Worm (Caenorhabditis elegans) whole organism, L4 larva: ENCODE data around the gene Y57E12AL.2.

ENCODE experiments used
- D1046.2 ChIP-seq: fragments of 200-800 bp; sonication (Bioruptor generic); IDR thresholded peaks from 2 replicates; pipeline ENCODE4 v1.3.6; 2022; ENCODE audit warnings: missing genetic modification characterization, missing compliant biosample characterization
- F10B5.3 ChIP-seq: sonication (generic microtip); optimal IDR thresholded peaks from 2 replicates; lab custom pipeline; 2016; ENCODE audit warnings: mild to moderate bottlenecking, missing genetic modification characterization, missing compliant biosample characterization
- F26F4.8 ChIP-seq: fragments of 200-800 bp; sonication (Bioruptor generic); conservative IDR thresholded peaks from 2 replicates; pipeline ENCODE4 v1.3.6; 2022; ENCODE audit warnings: missing genetic modification characterization, missing compliant biosample characterization
- F44E2.7 ChIP-seq: fragments of 200-800 bp; sonication (Bioruptor generic); IDR thresholded peaks from 2 replicates; pipeline ENCODE4 v2.1.2; 2022; ENCODE audit warnings: missing genetic modification characterization, missing compliant biosample characterization
- F49E8.2 ChIP-seq: sonication (generic microtip); optimal IDR thresholded peaks from 2 replicates; lab custom pipeline; 2016; ENCODE audit warnings: missing compliant biosample characterization, mild to moderate bottlenecking, missing genetic modification characterization, borderline replicate concordance
- T20F7.1 ChIP-seq: fragments of 200-800 bp; sonication (Bioruptor generic); optimal IDR thresholded peaks from 2 replicates; lab custom pipeline; 2018; ENCODE audit warnings: mild to moderate bottlenecking, missing genetic modification characterization, missing compliant biosample characterization
- T26A8.4 ChIP-seq: fragments of 200-800 bp; sonication (Bioruptor generic); IDR thresholded peaks from 2 replicates; pipeline ENCODE4 v1.3.6; 2022; ENCODE audit warnings: missing genetic modification characterization, missing compliant biosample characterization
- Y105C5A.15 ChIP-seq: fragments of 200-800 bp; sonication (Bioruptor generic); IDR thresholded peaks from 2 replicates; pipeline ENCODE4 v1.3.6; 2022; ENCODE audit warnings: missing genetic modification characterization, missing compliant biosample characterization
- ceh-28 ChIP-seq: fragments of 150-350 bp; optimal IDR thresholded peaks from 2 replicates; lab custom pipeline; 2014; ENCODE audit warnings: missing biosample characterization, missing genetic modification reagents, missing genetic modification characterization
- ceh-32 ChIP-seq: sonication (generic microtip); optimal IDR thresholded peaks from 2 replicates; lab custom pipeline; 2016; ENCODE audit warnings: mild to moderate bottlenecking, missing genetic modification characterization, missing compliant biosample characterization; ENCODE audit not compliant: poor library complexity
- ceh-62 ChIP-seq: sonication (generic microtip); optimal IDR thresholded peaks from 2 replicates; lab custom pipeline; 2017; ENCODE audit warnings: missing biosample characterization, missing genetic modification characterization
- ceh-82 ChIP-seq: sonication (generic microtip); optimal IDR thresholded peaks from 2 replicates; lab custom pipeline; 2017; ENCODE audit warnings: missing biosample characterization, missing genetic modification characterization
- cey-2 ChIP-seq: sonication (generic microtip); optimal IDR thresholded peaks from 3 replicates; lab custom pipeline; 2017; ENCODE audit warnings: missing genetic modification characterization, mild to moderate bottlenecking, missing compliant biosample characterization, antibody characterized with exemption, borderline replicate concordance; ENCODE audit not compliant: insufficient read depth
- daf-12 ChIP-seq: fragments of 150-350 bp; optimal IDR thresholded peaks from 2 replicates; lab custom pipeline; 2014; ENCODE audit warnings: missing biosample characterization, missing genetic modification reagents, missing genetic modification characterization
- dmd-6 ChIP-seq: fragments of 200-800 bp; sonication (Bioruptor generic); IDR thresholded peaks from 2 replicates; pipeline ENCODE4 v1.3.6; 2022; ENCODE audit warnings: missing genetic modification reagents, missing genetic modification characterization, missing compliant biosample characterization
- dmd-9 ChIP-seq: fragments of 200-800 bp; sonication (Bioruptor generic); IDR thresholded peaks from 2 replicates; pipeline ENCODE4 v1.3.6; 2022; ENCODE audit warnings: missing genetic modification reagents, missing genetic modification characterization, missing compliant biosample characterization
- egl-27 ChIP-seq: sonication (generic microtip); optimal IDR thresholded peaks from 3 replicates; lab custom pipeline; 2017; ENCODE audit warnings: missing biosample characterization, missing genetic modification reagents, missing genetic modification characterization
- egl-43 ChIP-seq: fragments of 200-800 bp; sonication (Bioruptor generic); IDR thresholded peaks from 2 replicates; pipeline ENCODE4 v1.3.6; 2022; ENCODE audit warnings: missing genetic modification reagents, missing genetic modification characterization, missing compliant biosample characterization
- fos-1 ChIP-seq: fragments of 150-350 bp; optimal IDR thresholded peaks from 2 replicates; lab custom pipeline; 2014; ENCODE audit warnings: missing biosample characterization, missing genetic modification characterization
- hlh-30 ChIP-seq: sonication (generic microtip); optimal IDR thresholded peaks from 2 replicates; lab custom pipeline; 2017; ENCODE audit warnings: antibody characterized with exemption, mild to moderate bottlenecking, missing genetic modification characterization, missing compliant biosample characterization; ENCODE audit not compliant: insufficient read depth
- lin-1 ChIP-seq: fragments of 200-800 bp; sonication (Bioruptor generic); IDR thresholded peaks from 2 replicates; pipeline ENCODE4 v1.3.6; 2022; ENCODE audit warnings: missing genetic modification reagents, missing genetic modification characterization, missing compliant biosample characterization
- lin-15B ChIP-seq: fragments of 150-350 bp; sonication (generic microtip); optimal IDR thresholded peaks from 3 replicates; lab custom pipeline; 2014; ENCODE audit warnings: missing biosample characterization, missing genetic modification characterization
- lin-39 ChIP-seq: fragments of 150-350 bp; optimal IDR thresholded peaks from 2 replicates; lab custom pipeline; 2014; ENCODE audit warnings: missing biosample characterization, missing genetic modification reagents, missing genetic modification characterization
- lsy-2 ChIP-seq, 2 experiments: fragments of 150-350 bp in 1 of 2; sonication (generic microtip) in 1 of 2; optimal IDR thresholded peaks; 2 replicates each; lab custom pipeline; 2014 to 2017; ENCODE audit warnings: missing biosample characterization in 2 of 2, missing genetic modification characterization in 2 of 2
- madf-5 ChIP-seq, 2 experiments: fragments of 200-800 bp; sonication (Bioruptor generic); IDR thresholded peaks; 2 replicates each; pipeline ENCODE4 v1.3.6; 2022; ENCODE audit warnings: missing compliant biosample characterization in 2 of 2, missing genetic modification characterization in 2 of 2
- mdl-1 ChIP-seq, 2 experiments: fragments of 150-350 bp in 1 of 2; sonication (generic microtip) in 1 of 2; optimal IDR thresholded peaks; 2 replicates each; lab custom pipeline; 2014 to 2017; ENCODE audit warnings: missing biosample characterization in 2 of 2, missing genetic modification characterization in 2 of 2
- mxl-2 ChIP-seq: fragments of 200-800 bp; sonication (Bioruptor generic); conservative IDR thresholded peaks from 2 replicates; pipeline ENCODE4 v1.3.6; 2022; ENCODE audit warnings: missing genetic modification reagents, missing genetic modification characterization, missing compliant biosample characterization
- mxl-3 ChIP-seq: fragments of 200-800 bp; sonication (Bioruptor generic); optimal IDR thresholded peaks from 2 replicates; lab custom pipeline; 2018; ENCODE audit warnings: mild to moderate bottlenecking, missing genetic modification characterization, missing compliant biosample characterization
- nhr-10 ChIP-seq: fragments of 150-350 bp; optimal IDR thresholded peaks from 2 replicates; lab custom pipeline; 2014; ENCODE audit warnings: missing biosample characterization, missing genetic modification characterization
- nhr-11 ChIP-seq: fragments of 150-350 bp; optimal IDR thresholded peaks from 2 replicates; lab custom pipeline; 2014; ENCODE audit warnings: missing biosample characterization, missing genetic modification characterization
- nhr-237 ChIP-seq: sonication (generic microtip); optimal IDR thresholded peaks from 2 replicates; lab custom pipeline; 2017; ENCODE audit warnings: missing biosample characterization, missing genetic modification characterization
- nhr-48 ChIP-seq: sonication (generic microtip); optimal IDR thresholded peaks from 2 replicates; lab custom pipeline; 2016; ENCODE audit warnings: mild to moderate bottlenecking, missing genetic modification characterization, missing compliant biosample characterization
- nhr-6 ChIP-seq: fragments of 150-350 bp; optimal IDR thresholded peaks from 2 replicates; lab custom pipeline; 2014; ENCODE audit warnings: missing biosample characterization, missing genetic modification characterization
- nhr-76 ChIP-seq: fragments of 150-350 bp; optimal IDR thresholded peaks from 2 replicates; lab custom pipeline; 2014; ENCODE audit warnings: missing biosample characterization, missing genetic modification characterization
- pha-4 ChIP-seq, 2 experiments: fragments of 150-350 bp in 1 of 2; fragments of 200-800 bp in 1 of 2; sonication (Bioruptor generic) in 1 of 2; IDR thresholded peaks in 1 of 2; optimal IDR thresholded peaks in 1 of 2; 2 replicates each; pipeline versions ENCODE4 v1.3.6 to Lab custom; 2014 to 2022; ENCODE audit warnings: missing genetic modification characterization in 2 of 2, missing genetic modification reagents in 2 of 2, missing biosample characterization in 1 of 2, missing compliant biosample characterization in 1 of 2
- php-3 ChIP-seq: fragments of 200-800 bp; sonication (Bioruptor generic); IDR thresholded peaks from 2 replicates; pipeline ENCODE4 v1.3.6; 2022; ENCODE audit warnings: missing genetic modification reagents, missing genetic modification characterization, missing compliant biosample characterization
- pqm-1 ChIP-seq: sonication (generic microtip); optimal IDR thresholded peaks from 2 replicates; lab custom pipeline; 2017; ENCODE audit warnings: missing biosample characterization, missing genetic modification characterization
- sdz-12 ChIP-seq: fragments of 200-800 bp; sonication (Bioruptor generic); optimal IDR thresholded peaks from 2 replicates; lab custom pipeline; 2018; ENCODE audit warnings: mild to moderate bottlenecking, missing genetic modification characterization, missing compliant biosample characterization
- skn-1 ChIP-seq: fragments of 150-350 bp; optimal IDR thresholded peaks from 2 replicates; lab custom pipeline; 2014; ENCODE audit warnings: missing biosample characterization, missing genetic modification characterization
- tag-97 ChIP-seq: fragments of 200-800 bp; sonication (Bioruptor generic); IDR thresholded peaks from 2 replicates; pipeline ENCODE4 v1.3.6; 2022; ENCODE audit warnings: missing genetic modification characterization, missing compliant biosample characterization
- unc-62 ChIP-seq, 3 experiments: fragments of 150-350 bp in 1 of 3; sonication (generic microtip); optimal IDR thresholded peaks in 2 of 3; peaks in 1 of 3; 1 replicate in 1 of 3; 2 replicates in 2 of 3; lab custom pipeline; 2014 to 2017; ENCODE audit warnings: missing biosample characterization in 3 of 3, missing genetic modification characterization in 3 of 3, missing genetic modification reagents in 3 of 3, missing genotype in 1 of 3
- vab-7 ChIP-seq: fragments of 200-800 bp; sonication (Bioruptor generic); IDR thresholded peaks from 2 replicates; pipeline ENCODE4 v1.3.6; 2022; ENCODE audit warnings: missing genetic modification reagents, missing genetic modification characterization, missing compliant biosample characterization
- zfp-2 ChIP-seq: sonication (generic microtip); optimal IDR thresholded peaks from 2 replicates; lab custom pipeline; 2016; ENCODE audit warnings: mild to moderate bottlenecking, missing genetic modification characterization, missing compliant biosample characterization
- ztf-7 ChIP-seq: fragments of 150-350 bp; optimal IDR thresholded peaks from 2 replicates; lab custom pipeline; 2014; ENCODE audit warnings: missing biosample characterization, missing genetic modification characterization

Gene Y57E12AL.2

ce11 chrV:7017059-7017458 is 40.8 kb upstream of the Y57E12AL.2 start, which contains the start of gene srsx-32:
TSS of gene srsx-32 (plus strand) at chrV:7017359.
- no peak for TF ChIP-seq fos-1
- no peak for TF ChIP-seq mxl-2 (GFP tag; lab: Robert Waterston, UW)
- no peak for TF ChIP-seq skn-1 (tag; lab: Kevin White, UChicago)
- TF ChIP-seq T26A8.4 (GFP tag; lab: Robert Waterston, UW), result no peak
- TF ChIP-seq dmd-9 (GFP tag; lab: Robert Waterston, UW), result no peak
- no peak for TF ChIP-seq cey-2
- TF ChIP-seq nhr-237 (tag; lab: Kevin White, UChicago), result no peak
- no peak for TF ChIP-seq ceh-28 (tag; lab: Kevin White, UChicago)
- no peak for TF ChIP-seq nhr-6
- TF ChIP-seq egl-43 (GFP tag; lab: Robert Waterston, UW), result no peak
- TF ChIP-seq ceh-32 (tag; lab: Kevin White, UChicago), result no peak
- TF ChIP-seq nhr-76 (tag; lab: Kevin White, UChicago), result no peak

- TF ChIP-seq ceh-32 (tag; lab: Kevin White, UChicago) (no peak), vab-7 (no peak), php-3 (GFP tag; lab: Robert Waterston, UW) (no peak), lin-1 (GFP tag; lab: Robert Waterston, UW) (no peak), egl-27 (no peak), lsy-2 (tag; optimal IDR thresholded peaks at IDR 0.05; lab: Kevin White, UChicago) (no peak), madf-5 (GFP tag; IDR thresholded peaks at IDR 0.05; lab: Robert Waterston, UW) (no peak)
Measured at ce11 chrV:7021772-7022171, 36.1 kb upstream of the Y57E12AL.2 start, which contains the start of gene F20A1.4. TSS of gene F20A1.4 (minus strand) at chrV:7021872.

- TF ChIP-seq madf-5 (GFP tag; IDR thresholded peaks at IDR 0.05; lab: Robert Waterston, UW) (no peak), nhr-11 (no peak), F26F4.8 (no peak), lin-1 (GFP tag; lab: Robert Waterston, UW) (no peak), D1046.2 (GFP tag; lab: Robert Waterston, UW) (no peak), nhr-10 (tag; lab: Kevin White, UChicago) (no peak), F10B5.3 (no peak), tag-97 (GFP tag; lab: Robert Waterston, UW) (no peak), skn-1 (tag; lab: Kevin White, UChicago) (no peak), pha-4 (GFP tag; IDR thresholded peaks at IDR 0.05; lab: Robert Waterston, UW) (no peak), pha-4 (tag; optimal IDR thresholded peaks at IDR 0.05; lab: Kevin White, UChicago) (no peak), Y105C5A.15 (GFP tag; lab: Robert Waterston, UW) (no peak), mdl-1 (tag; optimal IDR thresholded peaks at IDR 0.05; lab: Kevin White, UChicago) (no peak), dmd-9 (GFP tag; lab: Robert Waterston, UW) (no peak), T20F7.1 (no peak), nhr-237 (tag; lab: Kevin White, UChicago) (no peak), dmd-6 (GFP tag; lab: Robert Waterston, UW) (no peak), ceh-32 (tag; lab: Kevin White, UChicago) (no peak)
Measured at ce11 chrV:7022981-7023380, 34.9 kb upstream of the Y57E12AL.2 start.

ce11 chrV:7027055-7027454 is 30.8 kb upstream of the Y57E12AL.2 start, which contains the start of gene F20A1.6:
TSS of gene F20A1.6 (minus strand) at chrV:7027155.
- TF ChIP-seq vab-7 (no peak), D1046.2 (GFP tag; lab: Robert Waterston, UW) (no peak), egl-43 (GFP tag; lab: Robert Waterston, UW) (no peak), unc-62 (GFP tag; optimal IDR thresholded peaks at IDR 0.05 in 1 of 2; lab: Kevin White, UChicago) (no peak), unc-62 (tag; optimal IDR thresholded peaks at IDR 0.05; lab: Kevin White, UChicago) (no peak), Y105C5A.15 (GFP tag; lab: Robert Waterston, UW) (no peak), nhr-48 (tag; lab: Kevin White, UChicago) (no peak), lin-39 (tag; lab: Kevin White, UChicago) (no peak), nhr-76 (tag; lab: Kevin White, UChicago) (no peak), mxl-3 (no peak), lin-15B (tag; lab: Kevin White, UChicago) (no peak), ceh-62 (no peak), F49E8.2 (tag; lab: Kevin White, UChicago) (no peak), daf-12 (tag; lab: Kevin White, UChicago) (no peak), pqm-1 (tag; lab: Kevin White, UChicago) (no peak), F44E2.7 (no peak), zfp-2 (tag; lab: Kevin White, UChicago) (no peak), ztf-7 (no peak), ceh-82 (tag; lab: Kevin White, UChicago) (no peak), sdz-12 (GFP tag; lab: Kevin White, UChicago) (no peak), hlh-30 (tag; lab: Kevin White, UChicago) (no peak)
